Fruit fly (Drosophila melanogaster) whole organism, adult: Measurements from ENCODE around the gene CG43057.

Experiments
- CG11617 ChIP-seq: fragments of 200-800 bp; sonication (Bioruptor generic); optimal IDR thresholded peaks from 2 replicates; lab custom pipeline; 2017; ENCODE audit warnings: mild to moderate bottlenecking, missing biosample characterization, missing genetic modification reagents, missing genetic modification characterization
- CG12768 ChIP-seq: fragments of 200-800 bp; sonication (Bioruptor generic); optimal IDR thresholded peaks from 2 replicates; lab custom pipeline; 2017; ENCODE audit warnings: missing biosample characterization, missing genetic modification characterization, mild to moderate bottlenecking, moderate library complexity, missing genetic modification reagents
- CG14711 ChIP-seq: fragments of 200-800 bp; sonication (Bioruptor generic); optimal IDR thresholded peaks from 2 replicates; lab custom pipeline; 2018; ENCODE audit warnings: missing biosample characterization, mild to moderate bottlenecking, missing genetic modification characterization, moderate library complexity
- CG1620 ChIP-seq: fragments of 200-800 bp; sonication (Bioruptor generic); optimal IDR thresholded peaks from 2 replicates; lab custom pipeline; 2016; ENCODE audit warnings: missing biosample characterization, missing genetic modification characterization
- CG33017 ChIP-seq: fragments of 200-800 bp; sonication (Bioruptor generic); optimal IDR thresholded peaks from 2 replicates; lab custom pipeline; 2018; ENCODE audit warnings: missing biosample characterization, mild to moderate bottlenecking, missing genetic modification characterization, moderate library complexity
- CG5204 ChIP-seq: fragments of 200-800 bp; sonication (Bioruptor generic); optimal IDR thresholded peaks from 2 replicates; lab custom pipeline; 2016; ENCODE audit warnings: missing biosample characterization, missing genetic modification characterization
- CG7045 ChIP-seq: fragments of 200-800 bp; sonication (Bioruptor generic); optimal IDR thresholded peaks from 2 replicates; lab custom pipeline; 2017; ENCODE audit warnings: missing biosample characterization, mild to moderate bottlenecking, missing genetic modification characterization
- CG7101 ChIP-seq: fragments of 200-800 bp; sonication (Bioruptor generic); optimal IDR thresholded peaks from 2 replicates; lab custom pipeline; 2018; ENCODE audit warnings: missing biosample characterization, mild to moderate bottlenecking, missing genetic modification characterization, moderate library complexity
- Clk ChIP-seq: fragments of 200-800 bp; sonication (Bioruptor generic); optimal IDR thresholded peaks from 2 replicates; lab custom pipeline; 2017; ENCODE audit warnings: missing biosample characterization, missing genetic modification characterization
- Crg-1 ChIP-seq: fragments of 200-800 bp; sonication (Bioruptor generic); optimal IDR thresholded peaks from 2 replicates; lab custom pipeline; 2016; ENCODE audit warnings: missing biosample characterization, missing genetic modification characterization
- Hr96 ChIP-seq: fragments of 200-800 bp; sonication (Bioruptor generic); optimal IDR thresholded peaks from 2 replicates; lab custom pipeline; 2016; ENCODE audit warnings: missing biosample characterization, missing genetic modification characterization
- Mnt ChIP-seq: fragments of 200-800 bp; sonication (Bioruptor generic); optimal IDR thresholded peaks from 2 replicates; lab custom pipeline; 2016; ENCODE audit warnings: missing biosample characterization, mild to moderate bottlenecking, missing genetic modification characterization
- bab1 ChIP-seq: fragments of 200-800 bp; sonication (Bioruptor generic); optimal IDR thresholded peaks from 3 replicates; lab custom pipeline; 2019; ENCODE audit warnings: missing biosample characterization, mild to moderate bottlenecking, missing genetic modification characterization, moderate library complexity
- cic ChIP-seq: fragments of 200-800 bp; sonication (Bioruptor generic); optimal IDR thresholded peaks from 2 replicates; lab custom pipeline; 2017; ENCODE audit warnings: missing biosample characterization, mild to moderate bottlenecking, missing genetic modification characterization, moderate library complexity
- cnc ChIP-seq, 2 experiments: fragments of >200 bp; optimal IDR thresholded peaks; 2 replicates each; lab custom pipeline; 2017
- kay ChIP-seq: fragments of 200-800 bp; sonication (Bioruptor generic); peaks from one replicate; lab custom pipeline; 2016; ENCODE audit warnings: missing biosample characterization, missing genetic modification characterization, borderline replicate concordance
- ovo ChIP-seq: fragments of 200-800 bp; sonication (Bioruptor generic); optimal IDR thresholded peaks from 2 replicates; lab custom pipeline; 2016; ENCODE audit warnings: missing biosample characterization, missing genetic modification characterization
- pad ChIP-seq: fragments of 200-800 bp; sonication (Bioruptor generic); optimal IDR thresholded peaks from 3 replicates; lab custom pipeline; 2017; ENCODE audit warnings: missing biosample characterization, missing genetic modification characterization, mild to moderate bottlenecking, moderate library complexity, missing genetic modification reagents
- tj ChIP-seq: fragments of 200-800 bp; sonication (Bioruptor generic); optimal IDR thresholded peaks from 3 replicates; lab custom pipeline; 2017; ENCODE audit warnings: missing biosample characterization, mild to moderate bottlenecking, missing genetic modification characterization, moderate library complexity
- toe ChIP-seq: fragments of 200-800 bp; sonication (Bioruptor generic); optimal IDR thresholded peaks from 2 replicates; lab custom pipeline; 2016; ENCODE audit warnings: missing biosample characterization, missing genetic modification characterization

The CG43057 gene

DNA sequence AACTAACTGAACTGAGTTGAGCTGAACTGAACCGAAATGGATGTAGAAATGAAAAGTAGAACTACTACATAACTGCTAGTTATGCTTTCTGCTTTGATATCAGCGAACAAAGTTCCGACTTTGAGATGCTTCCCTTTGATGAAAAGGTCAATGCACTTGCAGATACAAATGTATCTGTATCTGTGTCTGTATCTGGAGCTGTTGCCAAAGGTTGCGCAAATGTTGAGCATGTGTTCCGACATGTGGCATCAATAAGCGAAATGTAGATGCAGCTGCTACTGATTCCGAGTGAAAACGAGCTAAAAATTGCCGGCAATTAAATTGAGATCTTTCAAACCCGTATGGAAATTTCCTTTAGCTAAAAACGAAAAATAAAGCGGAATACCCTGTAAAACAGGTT lies 42.8 kb upstream of the CG43057 start:
- no peak for TF ChIP-seq toe (GFP tag; lab: Kevin White, UChicago)
- no peak for TF ChIP-seq CG12768 (GFP tag; lab: Kevin White, UChicago)
- TF ChIP-seq CG5204 (GFP tag; lab: Kevin White, UChicago) = no peak
- TF ChIP-seq CG33017 (tag; lab: Kevin White, UChicago) = no peak
- TF ChIP-seq cic (GFP tag; lab: Kevin White, UChicago) = no peak

DNA sequence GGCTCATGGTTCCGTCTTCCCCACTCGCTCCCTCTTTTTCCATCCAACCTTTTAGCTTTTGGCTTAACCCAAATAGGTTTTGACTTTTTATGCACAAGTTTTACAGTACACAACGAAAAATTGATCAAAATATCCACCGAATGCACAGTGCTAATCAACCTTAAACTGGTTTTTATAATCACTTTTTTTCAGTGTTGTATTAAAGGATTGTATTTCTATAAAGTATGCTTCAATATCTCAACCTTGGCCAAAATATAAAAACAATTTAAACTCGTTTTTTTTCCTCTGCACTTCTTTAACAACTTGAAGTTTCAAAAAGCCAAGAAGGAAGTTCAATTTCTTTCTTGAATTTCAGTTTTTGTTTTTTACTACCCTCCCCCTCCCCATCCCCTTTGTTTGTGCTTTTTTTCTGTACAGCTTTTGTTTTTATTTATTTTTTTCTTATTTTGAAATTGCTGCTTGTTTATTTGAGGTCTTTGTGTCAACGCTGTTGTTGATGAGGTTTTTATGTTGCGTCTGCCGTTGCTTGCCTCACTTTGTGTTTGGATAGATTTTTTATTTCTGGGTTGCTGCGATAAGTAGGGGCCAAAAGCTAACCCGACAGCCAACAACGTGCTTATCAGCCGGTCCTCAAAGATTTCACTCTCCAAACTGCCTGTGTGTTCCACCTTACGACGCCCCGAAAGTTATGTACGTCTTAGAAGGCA lies 41.3 kb upstream of the CG43057 start:
- TF ChIP-seq toe (GFP tag; lab: Kevin White, UChicago) = no peak
- TF ChIP-seq cic (GFP tag; lab: Kevin White, UChicago) = no peak
- no peak for TF ChIP-seq Crg-1
- no peak for TF ChIP-seq CG7101 (tag; lab: Kevin White, UChicago)
- TF ChIP-seq tj (GFP tag; lab: Kevin White, UChicago) = no peak
- TF ChIP-seq cnc (optimal IDR thresholded peaks at IDR 0.05; lab: Kevin White, UChicago) = no peak
- no peak for TF ChIP-seq Clk (GFP tag; lab: Kevin White, UChicago)
- no peak for TF ChIP-seq CG5204 (GFP tag; lab: Kevin White, UChicago)
- no peak for TF ChIP-seq ovo (GFP tag; lab: Kevin White, UChicago)

DNA sequence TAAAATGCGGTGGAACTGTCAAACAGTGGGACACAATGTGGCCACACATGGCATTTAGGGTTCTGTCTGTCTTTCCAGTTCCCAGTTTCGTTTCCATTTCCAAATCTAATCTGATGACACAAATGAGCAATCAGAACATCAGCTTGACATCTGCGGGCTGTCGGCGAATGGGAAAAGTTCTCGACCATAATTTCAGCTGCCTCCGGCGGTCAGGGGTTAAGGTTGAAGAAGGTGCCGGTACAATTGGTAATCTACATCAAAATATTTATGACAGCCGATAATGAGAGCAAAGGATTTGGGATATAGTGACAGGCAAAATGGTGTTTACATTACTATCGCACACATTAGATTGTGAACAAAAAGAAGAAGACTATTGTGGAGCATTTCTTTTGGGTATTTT lies 38.1 kb upstream of the CG43057 start:
- TF ChIP-seq cnc (optimal IDR thresholded peaks at IDR 0.05; lab: Kevin White, UChicago) (no peak), CG5204 (GFP tag; lab: Kevin White, UChicago) (no peak), Crg-1 (no peak), cic (GFP tag; lab: Kevin White, UChicago) (no peak)

DNA sequence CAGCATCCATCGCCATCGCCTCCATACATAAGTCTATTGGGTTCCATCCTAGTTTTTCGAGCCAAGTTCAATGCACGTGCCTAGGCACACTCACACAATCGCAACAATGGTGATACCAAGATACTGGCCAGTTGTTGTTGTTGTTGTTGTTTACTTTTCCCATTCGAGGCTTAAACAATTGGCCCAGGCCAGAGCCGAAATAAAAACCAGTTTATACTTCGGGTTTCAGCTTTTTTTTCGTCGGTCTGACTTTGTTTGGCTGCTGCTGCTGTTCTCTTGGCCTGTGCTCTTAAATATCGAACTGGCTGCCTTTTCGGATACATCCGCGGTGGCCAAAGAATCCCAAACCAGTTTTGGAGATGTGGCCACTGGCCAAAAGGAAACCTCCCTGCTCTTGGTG lies 36.4 kb upstream of the CG43057 start:
- TF ChIP-seq Crg-1 = no peak
- no peak for TF ChIP-seq toe (GFP tag; lab: Kevin White, UChicago)
- no peak for TF ChIP-seq tj (GFP tag; lab: Kevin White, UChicago)
- no peak for TF ChIP-seq CG33017 (tag; lab: Kevin White, UChicago)
- no peak for TF ChIP-seq kay (GFP tag; lab: Kevin White, UChicago)
- TF ChIP-seq CG1620 (GFP tag; lab: Kevin White, UChicago) = no peak
- TF ChIP-seq bab1 = no peak
- TF ChIP-seq cic (GFP tag; lab: Kevin White, UChicago) = no peak
- TF ChIP-seq CG5204 (GFP tag; lab: Kevin White, UChicago) = no peak
- TF ChIP-seq CG11617 (GFP tag; lab: Kevin White, UChicago) = no peak
- no peak for TF ChIP-seq cnc (optimal IDR thresholded peaks at IDR 0.05; lab: Kevin White, UChicago)

DNA sequence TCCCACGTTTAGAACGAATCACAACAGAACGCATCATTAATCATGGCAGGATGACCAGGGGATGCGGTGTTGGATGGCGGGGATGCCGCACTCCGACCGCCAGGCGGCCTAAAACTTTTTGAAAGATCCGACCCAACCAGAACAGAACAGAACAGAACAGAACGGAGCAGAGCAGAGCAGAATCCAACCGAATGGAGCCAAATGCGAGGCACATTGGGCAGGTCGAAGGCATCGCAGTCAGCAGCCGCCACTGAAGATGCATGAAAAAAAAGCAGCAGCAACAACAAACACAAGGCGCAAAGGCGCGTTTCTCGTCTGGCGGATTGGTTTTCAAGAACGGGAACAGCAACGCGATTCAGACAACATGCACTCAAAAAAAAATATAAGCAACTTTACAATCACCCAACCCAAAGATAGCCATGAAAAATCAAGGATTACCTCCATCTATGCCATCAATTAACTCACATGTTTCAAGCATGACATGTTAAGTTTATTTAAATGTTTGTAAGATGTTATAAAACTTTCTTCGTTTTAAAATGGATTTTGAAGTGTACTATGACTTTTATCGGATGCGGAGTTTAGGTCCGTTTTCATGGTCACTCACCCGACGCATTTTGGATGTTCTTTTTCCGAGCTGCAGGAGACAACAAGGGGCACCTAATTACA lies 35.7 kb upstream of the CG43057 start:
- TF ChIP-seq CG5204 (GFP tag; lab: Kevin White, UChicago) (no peak), kay (GFP tag; lab: Kevin White, UChicago) (no peak), bab1 (no peak), Crg-1 (no peak), CG7101 (tag; lab: Kevin White, UChicago) (no peak), cnc (optimal IDR thresholded peaks at IDR 0.05; lab: Kevin White, UChicago) (no peak), CG12768 (GFP tag; lab: Kevin White, UChicago) (no peak), cic (GFP tag; lab: Kevin White, UChicago) (no peak), CG7045 (no peak), CG1620 (GFP tag; lab: Kevin White, UChicago) (no peak), Hr96 (GFP tag; lab: Kevin White, UChicago) (no peak), CG33017 (tag; lab: Kevin White, UChicago) (no peak), ovo (GFP tag; lab: Kevin White, UChicago) (no peak), pad (GFP tag; lab: Kevin White, UChicago) (no peak), CG11617 (GFP tag; lab: Kevin White, UChicago) (no peak), tj (GFP tag; lab: Kevin White, UChicago) (no peak), Clk (GFP tag; lab: Kevin White, UChicago) (no peak), Mnt (GFP tag; lab: Kevin White, UChicago) (no peak), CG14711 (tag; lab: Kevin White, UChicago) (no peak), toe (GFP tag; lab: Kevin White, UChicago) (no peak)

DNA sequence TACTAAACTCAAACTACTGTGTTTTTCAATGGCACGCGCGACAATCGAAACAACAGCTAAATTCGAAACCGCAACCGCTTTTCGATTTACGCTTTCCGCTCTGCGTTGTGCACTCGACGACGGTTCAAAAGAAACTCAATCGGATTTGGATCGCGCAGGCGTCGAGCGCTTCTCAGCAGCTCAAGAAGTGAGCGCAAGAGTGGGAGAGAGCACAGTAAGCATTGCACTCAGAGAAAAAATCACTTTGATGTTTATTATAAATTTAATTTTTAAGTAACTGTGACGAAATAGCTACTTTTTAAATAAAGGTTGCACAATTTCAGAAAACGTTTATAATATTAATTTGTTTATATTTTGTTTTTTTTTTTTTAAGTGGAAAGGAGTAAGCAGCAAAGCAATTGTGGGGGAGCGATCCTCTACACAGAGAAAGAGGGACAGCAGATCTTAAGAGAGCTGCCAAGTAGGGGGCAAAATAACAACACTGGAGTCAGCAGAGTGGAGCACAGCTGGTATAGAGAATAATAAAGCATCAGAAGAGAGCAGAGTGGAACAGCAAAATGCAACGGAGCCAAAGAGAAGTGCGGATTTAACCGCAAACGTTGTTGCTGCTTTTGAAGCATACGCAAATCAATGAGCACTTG lies 33.9 kb upstream of the CG43057 start:
- TF ChIP-seq tj (GFP tag; lab: Kevin White, UChicago) (peak; percentile 89), Mnt (GFP tag; lab: Kevin White, UChicago) (peak; percentile 88), Crg-1 (peak; percentile 92), CG12768 (GFP tag; lab: Kevin White, UChicago) (peak; percentile 94), pad (GFP tag; lab: Kevin White, UChicago) (peak; percentile 94), Clk (GFP tag; lab: Kevin White, UChicago) (peak; percentile 90), CG14711 (tag; lab: Kevin White, UChicago) (peak; percentile 95), Hr96 (GFP tag; lab: Kevin White, UChicago) (peak; percentile 77), bab1 (peak; percentile 98), cnc (optimal IDR thresholded peaks at IDR 0.05; lab: Kevin White, UChicago) (no peak), CG7101 (tag; lab: Kevin White, UChicago) (peak; percentile 98), CG1620 (GFP tag; lab: Kevin White, UChicago) (peak; percentile 91), toe (GFP tag; lab: Kevin White, UChicago) (peak; percentile 78), CG5204 (GFP tag; lab: Kevin White, UChicago) (peak; percentile 89), kay (GFP tag; lab: Kevin White, UChicago) (peak; percentile 97), CG11617 (GFP tag; lab: Kevin White, UChicago) (peak; percentile 96), ovo (GFP tag; lab: Kevin White, UChicago) (peak; percentile 76), cic (GFP tag; lab: Kevin White, UChicago) (peak; percentile 54), CG33017 (tag; lab: Kevin White, UChicago) (peak; percentile 95), CG7045 (peak; percentile 91)
